Worm (Caenorhabditis elegans): ENCODE measurements around the gene T26G10.3.

ce11 chrIII:9453962-9454361, 40.7 kb upstream of the T26G10.3 start, which contains the start of gene F54C8.7:
- TF ChIP-seq fkh-10 (GFP tag; optimal IDR thresholded peaks at IDR 0.05) = no peak
- TF ChIP-seq lin-15B (tag; optimal IDR thresholded peaks at IDR 0.05) = no peak
- no peak for TF ChIP-seq tbx-2 (tag; optimal IDR thresholded peaks at IDR 0.05)
- TF ChIP-seq elt-2 (tag; optimal IDR thresholded peaks at IDR 0.05) = no peak
- no peak for TF ChIP-seq nhr-237 (tag; optimal IDR thresholded peaks at IDR 0.05)

All from whole organism, L3 larva.